Worm (Caenorhabditis elegans) whole organism, midembryonic: Measurements from ENCODE around the gene prdx-6.

Experiments used
- T22C8.4 ChIP-seq: fragments of 200-800 bp; sonication (Bioruptor generic); IDR thresholded peaks from 2 replicates; pipeline ENCODE4 v1.3.6; 2022; ENCODE audit warnings: missing genetic modification characterization, missing compliant biosample characterization
- cog-1 ChIP-seq: sonication (generic microtip); optimal IDR thresholded peaks from 2 replicates; lab custom pipeline; 2016; ENCODE audit warnings: missing genetic modification characterization, missing compliant biosample characterization
- flt-1 ChIP-seq: fragments of 200-800 bp; sonication (Bioruptor generic); IDR thresholded peaks from 2 replicates; pipeline ENCODE4 v1.3.6; 2022; ENCODE audit warnings: missing genetic modification characterization, missing compliant biosample characterization
- klf-2 ChIP-seq: fragments of 200-800 bp; sonication (Bioruptor generic); conservative IDR thresholded peaks from 2 replicates; pipeline ENCODE4 v1.3.6; 2022; ENCODE audit warnings: missing genetic modification reagents, missing genetic modification characterization, missing compliant biosample characterization
- med-1 ChIP-seq: sonication (generic microtip); optimal IDR thresholded peaks from 2 replicates; lab custom pipeline; 2017; ENCODE audit warnings: missing genetic modification characterization, mild to moderate bottlenecking, missing compliant biosample characterization, antibody characterized with exemption, missing genetic modification reagents; ENCODE audit not compliant: insufficient read depth
- ref-1 ChIP-seq: fragments of 200-800 bp; sonication (Bioruptor generic); conservative IDR thresholded peaks from 2 replicates; pipeline ENCODE4 v1.3.6; 2022; ENCODE audit warnings: missing genetic modification reagents, missing genetic modification characterization, missing compliant biosample characterization
- tab-1 ChIP-seq: fragments of 200-800 bp; sonication (Bioruptor generic); IDR thresholded peaks from 2 replicates; pipeline ENCODE4 v1.3.6; 2022; ENCODE audit warnings: missing genetic modification characterization, missing compliant biosample characterization
- ztf-23 ChIP-seq: fragments of 200-800 bp; sonication (Bioruptor generic); IDR thresholded peaks from 2 replicates; pipeline ENCODE4 v1.3.6; 2022; ENCODE audit warnings: missing genetic modification reagents, missing genetic modification characterization, missing compliant biosample characterization
- ztf-29 ChIP-seq: fragments of 200-800 bp; sonication (Bioruptor generic); IDR thresholded peaks from 2 replicates; pipeline ENCODE4 v1.3.6; 2022; ENCODE audit warnings: missing genetic modification reagents, missing genetic modification characterization, missing compliant biosample characterization

- TF ChIP-seq tab-1 (GFP tag; lab: Robert Waterston, UW) (no peak), flt-1 (GFP tag; lab: Robert Waterston, UW) (no peak), ztf-23 (GFP tag; lab: Robert Waterston, UW) (no peak), ref-1 (GFP tag; lab: Robert Waterston, UW) (no peak), klf-2 (no peak), med-1 (GFP tag; lab: Kevin White, UChicago) (no peak), cog-1 (tag; lab: Kevin White, UChicago) (no peak), T22C8.4 (no peak), ztf-29 (GFP tag; lab: Robert Waterston, UW) (no peak)
These were observed 38.7 kb downstream of the prdx-6 start, which contains the start of gene R02D3.8 for ce11 chrIV:257095-257494.
